Comparison of ENCODE assay signal across 5 worm cellular contexts in the genomic region with DNA sequence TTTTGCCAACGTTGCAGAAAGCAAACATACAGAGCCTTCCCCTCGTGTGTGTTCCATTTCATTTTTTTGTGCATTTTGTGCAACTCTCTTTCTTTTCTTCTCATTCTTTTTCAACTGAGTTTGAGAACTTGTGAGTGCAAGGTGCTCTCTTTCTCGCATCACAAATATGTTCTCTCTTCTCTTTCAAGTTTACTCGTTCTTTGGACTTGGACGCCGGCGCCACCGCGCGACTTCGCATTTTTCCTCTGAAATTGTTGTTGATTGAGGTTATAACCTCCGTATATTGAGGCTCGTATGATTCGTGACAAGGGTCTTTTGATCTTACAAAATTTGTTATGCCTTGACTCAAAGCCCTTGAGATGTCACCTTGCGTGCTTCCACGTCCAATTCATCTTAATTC.
A peak's percentile ranks its signal among the peaks of the same experiment; 100 is the strongest.
TF ChIP-seq lines count a peak whose summit lies in the region.

No protein-coding gene starts in this region.

TF ChIP-seq in whole organism, L1 larva, 84 proteins besides CTCF, POLR2A, EP300 and RAD21 (continued from another document and continues in another):
- TF ChIP-seq irx-1 (tag; optimal IDR thresholded peaks at IDR 0.05; lab: Kevin White, UChicago) = no peak
- no peak for TF ChIP-seq aly-2 (tag; optimal IDR thresholded peaks at IDR 0.05; lab: Kevin White, UChicago)
- TF ChIP-seq elt-2 (tag; optimal IDR thresholded peaks at IDR 0.05; lab: Kevin White, UChicago) = peak; percentile 29
- peak; percentile 52 for TF ChIP-seq fkh-10 (GFP tag; optimal IDR thresholded peaks at IDR 0.05; lab: Kevin White, UChicago)
- peak; percentile 30 for TF ChIP-seq ztf-4 (tag; optimal IDR thresholded peaks at IDR 0.05; lab: Kevin White, UChicago)
- peak; percentile 80 for TF ChIP-seq snu-23 (GFP tag; optimal IDR thresholded peaks at IDR 0.05; lab: Kevin White, UChicago)
- TF ChIP-seq sptf-1 (tag; optimal IDR thresholded peaks at IDR 0.05; lab: Kevin White, UChicago) = no peak
- peak; percentile 90 for TF ChIP-seq fkh-8 (tag; optimal IDR thresholded peaks at IDR 0.05; lab: Kevin White, UChicago)
- TF ChIP-seq lin-13 (GFP tag; optimal IDR thresholded peaks at IDR 0.05; lab: Kevin White, UChicago) = peak; percentile 70
- peak; percentile 69 for TF ChIP-seq nhr-237 (tag; optimal IDR thresholded peaks at IDR 0.05; lab: Kevin White, UChicago)
- no peak for TF ChIP-seq tlp-1 (tag; optimal IDR thresholded peaks at IDR 0.05; lab: Kevin White, UChicago)
- TF ChIP-seq ceh-90 (tag; optimal IDR thresholded peaks at IDR 0.05; lab: Kevin White, UChicago) = no peak
- peak; percentile 74 for TF ChIP-seq swsn-7 (tag; optimal IDR thresholded peaks at IDR 0.05; lab: Kevin White, UChicago)
- TF ChIP-seq unc-86 (tag; optimal IDR thresholded peaks at IDR 0.05; lab: Kevin White, UChicago) = no peak
- peak; percentile 54 for TF ChIP-seq skn-1 (tag; optimal IDR thresholded peaks at IDR 0.05; lab: Kevin White, UChicago)
- peak; percentile 37 for TF ChIP-seq efl-1 (optimal IDR thresholded peaks at IDR 0.05; lab: Kevin White, UChicago)
- peak in 1 of 2 experiments; percentile 72 for TF ChIP-seq efl-1 (GFP tag; optimal IDR thresholded peaks at IDR 0.05 in 1 of 2; lab: Kevin White, UChicago)
- TF ChIP-seq C34B4.2 (tag; optimal IDR thresholded peaks at IDR 0.05; lab: Kevin White, UChicago) = no peak
- TF ChIP-seq mef-2 (tag; optimal IDR thresholded peaks at IDR 0.05; lab: Kevin White, UChicago) = peak; percentile 32
- no peak for TF ChIP-seq blmp-1 (tag; optimal IDR thresholded peaks at IDR 0.05; lab: Kevin White, UChicago)
- TF ChIP-seq vab-15 (tag; optimal IDR thresholded peaks at IDR 0.05; lab: Kevin White, UChicago) = no peak
- TF ChIP-seq isw-1 (GFP tag; IDR thresholded peaks at IDR 0.05; lab: Robert Waterston, UW) = peak; percentile 20; the same call in 1 of the 2 replicates
- TF ChIP-seq mep-1 (tag; optimal IDR thresholded peaks at IDR 0.05; lab: Kevin White, UChicago) = peak; percentile 67
- peak; percentile 35 for TF ChIP-seq nhr-90 (tag; optimal IDR thresholded peaks at IDR 0.05; lab: Kevin White, UChicago; ENCODE audit: poor library complexity)
- TF ChIP-seq nhr-85 (tag; lab: Kevin White, UChicago) = no peak

TF ChIP-seq in whole organism, L2 larva, 48 proteins besides CTCF, POLR2A, EP300 and RAD21 (continued from another document and continues in another):
- TF ChIP-seq mab-5 (tag; optimal IDR thresholded peaks at IDR 0.05; lab: Kevin White, UChicago) (no peak), elt-1 (tag; optimal IDR thresholded peaks at IDR 0.05; lab: Kevin White, UChicago) (no peak), fos-1 (tag; optimal IDR thresholded peaks at IDR 0.05; lab: Kevin White, UChicago) (peak; percentile 17), alr-1 (tag; optimal IDR thresholded peaks at IDR 0.05; lab: Kevin White, UChicago) (no peak), mbf-1 (tag; optimal IDR thresholded peaks at IDR 0.05; lab: Kevin White, UChicago) (no peak), sma-9 (GFP tag; optimal IDR thresholded peaks at IDR 0.05; lab: Kevin White, UChicago) (peak; percentile 77), sma-9 (tag; optimal IDR thresholded peaks at IDR 0.05; lab: Kevin White, UChicago) (no peak), ztf-11 (tag; optimal IDR thresholded peaks at IDR 0.05; lab: Kevin White, UChicago) (no peak), crh-2 (tag; optimal IDR thresholded peaks at IDR 0.05; lab: Kevin White, UChicago) (peak; percentile 74), nhr-11 (tag; optimal IDR thresholded peaks at IDR 0.05; lab: Kevin White, UChicago) (no peak), nhr-25 (tag; optimal IDR thresholded peaks at IDR 0.05; lab: Kevin White, UChicago) (no peak), ama-1 (optimal IDR thresholded peaks at IDR 0.05; lab: Kevin White, UChicago) (peak; percentile 3), egl-27 (tag; optimal IDR thresholded peaks at IDR 0.05; lab: Kevin White, UChicago) (peak; percentile 48), nhr-6 (tag; optimal IDR thresholded peaks at IDR 0.05; lab: Kevin White, UChicago) (no peak), sma-3 (GFP tag; optimal IDR thresholded peaks at IDR 0.05; lab: Kevin White, UChicago) (no peak), mdl-1 (tag; optimal IDR thresholded peaks at IDR 0.05; lab: Kevin White, UChicago) (peak; percentile 60 to 68), Y55F3AM.14 (GFP tag; optimal IDR thresholded peaks at IDR 0.05; lab: Kevin White, UChicago) (no peak), ztf-1 (GFP tag; conservative IDR thresholded peaks at IDR 0.05; lab: Robert Waterston, UW) (no peak), ceh-82 (tag; optimal IDR thresholded peaks at IDR 0.05; lab: Kevin White, UChicago) (no peak), nhr-23 (tag; optimal IDR thresholded peaks at IDR 0.05; lab: Kevin White, UChicago) (no peak), ceh-16 (tag; optimal IDR thresholded peaks at IDR 0.05; lab: Kevin White, UChicago) (no peak), peb-1 (tag; optimal IDR thresholded peaks at IDR 0.05; lab: Kevin White, UChicago) (no peak), C34F6.9 (tag; optimal IDR thresholded peaks at IDR 0.05; lab: Kevin White, UChicago) (peak; percentile 78), unc-62 (GFP tag; optimal IDR thresholded peaks at IDR 0.05; lab: Kevin White, UChicago) (no peak), nhr-12 (tag; optimal IDR thresholded peaks at IDR 0.05; lab: Kevin White, UChicago) (no peak), sem-4 (tag; optimal IDR thresholded peaks at IDR 0.05; lab: Kevin White, UChicago) (peak; percentile 40), skn-1 (tag; optimal IDR thresholded peaks at IDR 0.05; lab: Kevin White, UChicago) (no peak), blmp-1 (tag; optimal IDR thresholded peaks at IDR 0.05; lab: Kevin White, UChicago; ENCODE audit: insufficient read depth) (no peak)

TF ChIP-seq in whole organism, L3 larva, 47 proteins besides CTCF, POLR2A, EP300 and RAD21 (continued from another document):
- TF ChIP-seq skn-1 (tag; optimal IDR thresholded peaks at IDR 0.05; lab: Kevin White, UChicago) = no peak
- TF ChIP-seq jun-1 (tag; optimal IDR thresholded peaks at IDR 0.05; lab: Kevin White, UChicago) = peak; percentile 80
- no peak for TF ChIP-seq ceh-16 (tag; optimal IDR thresholded peaks at IDR 0.05; lab: Kevin White, UChicago)
- no peak for TF ChIP-seq pha-4 (tag; optimal IDR thresholded peaks at IDR 0.05; lab: Kevin White, UChicago)
- peak; percentile 71 for TF ChIP-seq lin-39 (tag; optimal IDR thresholded peaks at IDR 0.05; lab: Kevin White, UChicago)
- TF ChIP-seq nhr-28 (tag; optimal IDR thresholded peaks at IDR 0.05; lab: Kevin White, UChicago) = no peak
- TF ChIP-seq ztf-4 (tag; optimal IDR thresholded peaks at IDR 0.05; lab: Kevin White, UChicago) = no peak
- TF ChIP-seq mdl-1 (tag; optimal IDR thresholded peaks at IDR 0.05; lab: Kevin White, UChicago) = peak; percentile 15
- TF ChIP-seq nhr-25 (tag; optimal IDR thresholded peaks at IDR 0.05; lab: Kevin White, UChicago) = no peak
- peak; percentile 59 for TF ChIP-seq snpc-4 (tag; optimal IDR thresholded peaks at IDR 0.05; lab: Kevin White, UChicago)
- TF ChIP-seq sea-2 (GFP tag; optimal IDR thresholded peaks at IDR 0.05; lab: Kevin White, UChicago) = no peak
- TF ChIP-seq ceh-28 (tag; optimal IDR thresholded peaks at IDR 0.05; lab: Kevin White, UChicago) = peak; percentile 17
- no peak for TF ChIP-seq nhr-23 (tag; optimal IDR thresholded peaks at IDR 0.05; lab: Kevin White, UChicago)
- peak; percentile 75 for TF ChIP-seq nfya-1 (tag; optimal IDR thresholded peaks at IDR 0.05; lab: Kevin White, UChicago; ENCODE audit: insufficient read depth)
- peak; percentile 92 for TF ChIP-seq ama-1 (optimal IDR thresholded peaks at IDR 0.05; lab: Kevin White, UChicago)
- TF ChIP-seq fos-1 (tag; optimal IDR thresholded peaks at IDR 0.05; lab: Kevin White, UChicago) = no peak
- TF ChIP-seq fkh-2 (tag; optimal IDR thresholded peaks at IDR 0.05; lab: Kevin White, UChicago) = no peak
- no peak for TF ChIP-seq nhr-67 (tag; optimal IDR thresholded peaks at IDR 0.05; lab: Kevin White, UChicago)
- no peak for TF ChIP-seq unc-62 (GFP tag; optimal IDR thresholded peaks at IDR 0.05; lab: Kevin White, UChicago)
- TF ChIP-seq nhr-11 (tag; optimal IDR thresholded peaks at IDR 0.05; lab: Kevin White, UChicago) = no peak
- TF ChIP-seq tbx-2 (tag; optimal IDR thresholded peaks at IDR 0.05; lab: Kevin White, UChicago) = no peak
- TF ChIP-seq ceh-82 (tag; optimal IDR thresholded peaks at IDR 0.05; lab: Kevin White, UChicago) = no peak
- no peak for TF ChIP-seq fkh-10 (GFP tag; optimal IDR thresholded peaks at IDR 0.05; lab: Kevin White, UChicago)
- peak; percentile 37 for TF ChIP-seq hmg-11 (tag; optimal IDR thresholded peaks at IDR 0.05; lab: Kevin White, UChicago)
TF ChIP-seq in whole organism, L3 larva: peak in this region for 12.

TF ChIP-seq in whole organism, L4 larva, 104 proteins besides CTCF, POLR2A, EP300 and RAD21 (continued from another document and continues in another):
- TF ChIP-seq rbr-2 (tag; optimal IDR thresholded peaks at IDR 0.05; lab: Kevin White, UChicago) = peak; percentile 23
- peak; percentile 48 to 64 for TF ChIP-seq lsy-2 (tag; optimal IDR thresholded peaks at IDR 0.05; lab: Kevin White, UChicago)
- TF ChIP-seq tra-1 (GFP tag; IDR thresholded peaks at IDR 0.05; lab: Robert Waterston, UW) = peak; percentile 29; the same call in 1 of the 2 replicates
- TF ChIP-seq mxl-3 (GFP tag; optimal IDR thresholded peaks at IDR 0.05; lab: Kevin White, UChicago) = no peak
- peak; percentile 73 for TF ChIP-seq ctbp-1 (GFP tag; IDR thresholded peaks at IDR 0.05; lab: Robert Waterston, UW)
- peak; percentile 16 for TF ChIP-seq pqm-1 (tag; optimal IDR thresholded peaks at IDR 0.05; lab: Kevin White, UChicago)
- TF ChIP-seq lin-29 (GFP tag; IDR thresholded peaks at IDR 0.05; lab: Robert Waterston, UW) = no peak
- peak; percentile 10 for TF ChIP-seq lin-13 (GFP tag; optimal IDR thresholded peaks at IDR 0.05; lab: Kevin White, UChicago)
- TF ChIP-seq daf-16 (GFP tag; optimal IDR thresholded peaks at IDR 0.05; lab: Kevin White, UChicago) = no peak
- TF ChIP-seq daf-16 (tag; optimal IDR thresholded peaks at IDR 0.05; lab: Kevin White, UChicago) = peak; percentile 48
- TF ChIP-seq nhr-28 (tag; optimal IDR thresholded peaks at IDR 0.05; lab: Kevin White, UChicago) = peak; percentile 81
- TF ChIP-seq hmg-1.1 (GFP tag; IDR thresholded peaks at IDR 0.05; lab: Robert Waterston, UW) = peak; percentile 70
- TF ChIP-seq lin-39 (tag; optimal IDR thresholded peaks at IDR 0.05; lab: Kevin White, UChicago) = no peak
- TF ChIP-seq unc-62 (GFP tag; optimal IDR thresholded peaks at IDR 0.05 in 1 of 2; lab: Kevin White, UChicago) = peak in 1 of 2 experiments; percentile 74
- TF ChIP-seq unc-62 (tag; optimal IDR thresholded peaks at IDR 0.05; lab: Kevin White, UChicago) = no peak
- no peak for TF ChIP-seq pha-4 (GFP tag; IDR thresholded peaks at IDR 0.05; lab: Robert Waterston, UW)
- TF ChIP-seq pha-4 (tag; optimal IDR thresholded peaks at IDR 0.05; lab: Kevin White, UChicago) = peak; percentile 100
- peak; percentile 14; the same call in 1 of the 2 replicates for TF ChIP-seq T26A8.4 (GFP tag; IDR thresholded peaks at IDR 0.05; lab: Robert Waterston, UW)
- TF ChIP-seq Y48G9A.11 (GFP tag; IDR thresholded peaks at IDR 0.05; lab: Robert Waterston, UW) = no peak
- 0 out of 2 replicates have a peak, but pooled peaks have one; percentile 6 for TF ChIP-seq mdt-29 (GFP tag; IDR thresholded peaks at IDR 0.05; lab: Robert Waterston, UW)
- TF ChIP-seq fkh-10 (GFP tag; optimal IDR thresholded peaks at IDR 0.05; lab: Kevin White, UChicago) = peak; percentile 13
- TF ChIP-seq php-3 (GFP tag; IDR thresholded peaks at IDR 0.05; lab: Robert Waterston, UW) = peak; percentile 56; the same call in 1 of the 2 replicates
- TF ChIP-seq jun-1 (tag; optimal IDR thresholded peaks at IDR 0.05; lab: Kevin White, UChicago) = no peak
- TF ChIP-seq dmd-6 (GFP tag; IDR thresholded peaks at IDR 0.05; lab: Robert Waterston, UW) = peak; percentile 83
- 0 out of 2 replicates have a peak, but pooled peaks have one; percentile 44 for TF ChIP-seq egl-43 (GFP tag; IDR thresholded peaks at IDR 0.05; lab: Robert Waterston, UW)
- TF ChIP-seq mep-1 (tag; optimal IDR thresholded peaks at IDR 0.05; lab: Kevin White, UChicago) = peak; percentile 81
- no peak for TF ChIP-seq F49E8.2 (tag; optimal IDR thresholded peaks at IDR 0.05; lab: Kevin White, UChicago; ENCODE audit: borderline replicate concordance)
- TF ChIP-seq duxl-1 (tag; optimal IDR thresholded peaks at IDR 0.05; lab: Kevin White, UChicago; ENCODE audit: poor library complexity) = no peak
- no peak for TF ChIP-seq nhr-237 (tag; optimal IDR thresholded peaks at IDR 0.05; lab: Kevin White, UChicago)
- peak; percentile 40; the same call in 1 of the 2 replicates for TF ChIP-seq lim-7 (GFP tag; IDR thresholded peaks at IDR 0.05; lab: Robert Waterston, UW)

TF ChIP-seq in whole organism, young adult, 124 proteins besides CTCF, POLR2A, EP300 and RAD21 (continued from another document and continues in another):
- TF ChIP-seq let-607 (tag; optimal IDR thresholded peaks at IDR 0.05; lab: Kevin White, UChicago) (no peak), F39B2.1 (GFP tag; IDR thresholded peaks at IDR 0.05; lab: Robert Waterston, UW) (no peak), Y53F4B.3 (GFP tag; IDR thresholded peaks at IDR 0.05; lab: Robert Waterston, UW) (no peak), B0336.3 (GFP tag; IDR thresholded peaks at IDR 0.05; lab: Robert Waterston, UW) (0 out of 2 replicates have a peak, but pooled peaks have one; percentile 33), madf-3 (GFP tag; IDR thresholded peaks at IDR 0.05; lab: Robert Waterston, UW) (peak; percentile 69; the same call in 1 of the 2 replicates), attf-3 (GFP tag; conservative IDR thresholded peaks at IDR 0.05; lab: Robert Waterston, UW) (no peak), bed-2 (GFP tag; IDR thresholded peaks at IDR 0.05; lab: Robert Waterston, UW) (no peak), ceh-79 (tag; optimal IDR thresholded peaks at IDR 0.05; lab: Kevin White, UChicago) (no peak), F52B5.7 (tag; optimal IDR thresholded peaks at IDR 0.05; lab: Kevin White, UChicago) (no peak), cebp-2 (GFP tag; IDR thresholded peaks at IDR 0.05; lab: Robert Waterston, UW) (no peak), ceh-40 (GFP tag; IDR thresholded peaks at IDR 0.05; lab: Robert Waterston, UW) (no peak), F10E7.11 (tag; optimal IDR thresholded peaks at IDR 0.05; lab: Kevin White, UChicago) (no peak), nhr-80 (tag; optimal IDR thresholded peaks at IDR 0.05; lab: Kevin White, UChicago) (peak; percentile 58), nhr-179 (tag; optimal IDR thresholded peaks at IDR 0.05; lab: Kevin White, UChicago) (no peak), egl-44 (GFP tag; IDR thresholded peaks at IDR 0.05; lab: Robert Waterston, UW) (no peak), F33H1.4 (GFP tag; IDR thresholded peaks at IDR 0.05; lab: Robert Waterston, UW) (no peak), ztf-18 (tag; optimal IDR thresholded peaks at IDR 0.05; lab: Kevin White, UChicago) (no peak), Y95B8A.8 (GFP tag; IDR thresholded peaks at IDR 0.05; lab: Robert Waterston, UW) (no peak), nfya-1 (tag; optimal IDR thresholded peaks at IDR 0.05; lab: Kevin White, UChicago; ENCODE audit: borderline replicate concordance, insufficient read depth) (no peak), hlh-12 (tag; optimal IDR thresholded peaks at IDR 0.05; lab: Kevin White, UChicago) (no peak), let-526 (GFP tag; IDR thresholded peaks at IDR 0.05; lab: Robert Waterston, UW) (no peak), lir-1 (GFP tag; conservative IDR thresholded peaks at IDR 0.05; lab: Robert Waterston, UW) (no peak), Y79H2A.3 (GFP tag; conservative IDR thresholded peaks at IDR 0.05; lab: Robert Waterston, UW) (no peak), snpc-3.4 (tag; optimal IDR thresholded peaks at IDR 0.05; lab: Kevin White, UChicago) (no peak), C06A6.2 (GFP tag; conservative IDR thresholded peaks at IDR 0.05; lab: Robert Waterston, UW) (no peak), ztf-25 (GFP tag; IDR thresholded peaks at IDR 0.05; lab: Robert Waterston, UW) (no peak), hmg-1.2 (GFP tag; IDR thresholded peaks at IDR 0.05; lab: Robert Waterston, UW) (peak; percentile 55), lag-1 (GFP tag; IDR thresholded peaks at IDR 0.05; lab: Robert Waterston, UW) (no peak), mes-4 (tag; optimal IDR thresholded peaks at IDR 0.05; lab: Kevin White, UChicago) (no peak), lin-54 (GFP tag; optimal IDR thresholded peaks at IDR 0.05; lab: Kevin White, UChicago) (peak; percentile 35), ceh-100 (GFP tag; IDR thresholded peaks at IDR 0.05; lab: Robert Waterston, UW) (no peak), lsl-1 (GFP tag; optimal IDR thresholded peaks at IDR 0.05; lab: Kevin White, UChicago) (no peak), nfya-2 (GFP tag; IDR thresholded peaks at IDR 0.05; lab: Robert Waterston, UW) (no peak), ceh-91 (GFP tag; IDR thresholded peaks at IDR 0.05; lab: Robert Waterston, UW) (no peak), chd-7 (tag; optimal IDR thresholded peaks at IDR 0.05; lab: Kevin White, UChicago) (no peak), lin-35 (GFP tag; optimal IDR thresholded peaks at IDR 0.05; lab: Kevin White, UChicago) (no peak), efl-1 (GFP tag; optimal IDR thresholded peaks at IDR 0.05; lab: Kevin White, UChicago) (no peak)
